Fruit fly (Drosophila melanogaster) whole organism, embryonic: Measurements from ENCODE around the gene BORCS6.

Source experiments
- Awh ChIP-seq: fragments of 200-800 bp; sonication (Bioruptor generic); IDR thresholded peaks from 2 replicates; pipeline ENCODE4, ENCODE4 v1.3.6; 2022; ENCODE audit warnings: missing biosample characterization, missing genetic modification characterization
- Bteb2 ChIP-seq: fragments of 200-800 bp; sonication (Bioruptor generic); optimal IDR thresholded peaks from 2 replicates; lab custom pipeline; 2016; ENCODE audit warnings: missing biosample characterization, missing genetic modification characterization
- CG10366 ChIP-seq: fragments of 200-800 bp; sonication (Bioruptor generic); IDR thresholded peaks from 2 replicates; pipeline ENCODE4 v1.3.6; 2022; ENCODE audit warnings: missing biosample characterization, missing genetic modification characterization
- CG12104 ChIP-seq: fragments of 200-800 bp; sonication (Bioruptor generic); optimal IDR thresholded peaks from 3 replicates; lab custom pipeline; 2016; ENCODE audit warnings: missing biosample characterization, missing genetic modification characterization
- CG12236 ChIP-seq: fragments of 200-800 bp; sonication (Bioruptor generic); optimal IDR thresholded peaks from 2 replicates; lab custom pipeline; 2016; ENCODE audit warnings: missing biosample characterization, missing genetic modification characterization
- CG1603 ChIP-seq: fragments of 200-800 bp; sonication (Bioruptor generic); optimal IDR thresholded peaks from 2 replicates; lab custom pipeline; 2019; ENCODE audit warnings: missing biosample characterization, mild to moderate bottlenecking, missing genetic modification characterization, moderate library complexity
- CG18619 ChIP-seq: fragments of 200-800 bp; sonication (Bioruptor generic); optimal IDR thresholded peaks from 3 replicates; lab custom pipeline; 2017; ENCODE audit warnings: missing biosample characterization, mild to moderate bottlenecking, missing genetic modification characterization
- CG2889 ChIP-seq: fragments of 200-800 bp; sonication (Bioruptor generic); IDR thresholded peaks from 3 replicates; pipeline ENCODE4 v1.3.6; 2022; ENCODE audit warnings: missing biosample characterization, missing genetic modification characterization
- CG31365 ChIP-seq: fragments of 200-800 bp; sonication (Bioruptor generic); optimal IDR thresholded peaks from 2 replicates; lab custom pipeline; 2018; ENCODE audit warnings: missing biosample characterization, mild to moderate bottlenecking, missing genetic modification characterization
- CG4424 ChIP-seq: fragments of 200-800 bp; sonication (Bioruptor generic); optimal IDR thresholded peaks from 3 replicates; lab custom pipeline; 2016; ENCODE audit warnings: missing biosample characterization, missing genetic modification characterization
- CG4730 ChIP-seq: fragments of 200-800 bp; sonication (Bioruptor generic); IDR thresholded peaks from 2 replicates; pipeline ENCODE4 v1.3.6; 2022; ENCODE audit warnings: missing biosample characterization, missing genetic modification characterization
- CG5245 ChIP-seq: fragments of 200-800 bp; sonication (Bioruptor generic); optimal IDR thresholded peaks from 3 replicates; lab custom pipeline; 2016; ENCODE audit warnings: missing biosample characterization, missing genetic modification characterization
- CG6254 ChIP-seq: fragments of 200-800 bp; sonication (Bioruptor generic); optimal IDR thresholded peaks from 3 replicates; lab custom pipeline; 2017; ENCODE audit warnings: mild to moderate bottlenecking, missing biosample characterization, missing genetic modification reagents, missing genetic modification characterization
- CG6765 ChIP-seq: fragments of 200-800 bp; sonication (Bioruptor generic); optimal IDR thresholded peaks from 3 replicates; lab custom pipeline; 2017; ENCODE audit warnings: missing biosample characterization, mild to moderate bottlenecking, missing genetic modification characterization
- CG7786 ChIP-seq: fragments of 200-800 bp; sonication (Bioruptor generic); optimal IDR thresholded peaks from 2 replicates; lab custom pipeline; 2016; ENCODE audit warnings: missing biosample characterization, missing genetic modification characterization
- CG8281 ChIP-seq: fragments of 200-800 bp; sonication (Bioruptor generic); optimal IDR thresholded peaks from 2 replicates; lab custom pipeline; 2018; ENCODE audit warnings: missing biosample characterization, mild to moderate bottlenecking, missing genetic modification characterization, moderate library complexity
- CG9437 ChIP-seq: fragments of 200-800 bp; sonication (Bioruptor generic); optimal IDR thresholded peaks from 2 replicates; lab custom pipeline; 2018; ENCODE audit warnings: missing biosample characterization, mild to moderate bottlenecking, missing genetic modification characterization
- CG9727 ChIP-seq: fragments of 200-800 bp; sonication (Bioruptor generic); optimal IDR thresholded peaks from 3 replicates; lab custom pipeline; 2017; ENCODE audit warnings: missing biosample characterization, mild to moderate bottlenecking, missing genetic modification characterization
- Elba2 ChIP-seq: fragments of 200-800 bp; sonication (Bioruptor generic); optimal IDR thresholded peaks from 3 replicates; lab custom pipeline; 2016; ENCODE audit warnings: missing biosample characterization, missing genetic modification characterization
- Ets65A ChIP-seq: fragments of 200-800 bp; sonication (Bioruptor generic); peaks from one replicate; lab custom pipeline; 2016; ENCODE audit warnings: missing biosample characterization, missing genetic modification characterization
- Fer1 ChIP-seq: fragments of 200-800 bp; sonication (Bioruptor generic); optimal IDR thresholded peaks from 2 replicates; lab custom pipeline; 2017; ENCODE audit warnings: missing biosample characterization, mild to moderate bottlenecking, missing genetic modification characterization
- Gug ChIP-seq: fragments of 200-800 bp; sonication (Bioruptor generic); IDR thresholded peaks from 4 replicates; pipeline ENCODE4 v1.3.6; 2022; ENCODE audit warnings: missing biosample characterization, missing genetic modification characterization
- H2.0 ChIP-seq: fragments of 200-800 bp; sonication (Bioruptor generic); IDR thresholded peaks from 2 replicates; pipeline ENCODE4 v1.3.6; 2022; ENCODE audit warnings: missing biosample characterization, missing genetic modification characterization
- Hmx ChIP-seq: fragments of 200-800 bp; sonication (Bioruptor generic); optimal IDR thresholded peaks from 2 replicates; lab custom pipeline; 2016; ENCODE audit warnings: missing biosample characterization, missing genetic modification characterization
- Lhr ChIP-seq: fragments of 200-800 bp; sonication (Bioruptor generic); optimal IDR thresholded peaks from 3 replicates; lab custom pipeline; 2017; ENCODE audit warnings: mild to moderate bottlenecking, missing biosample characterization, missing genetic modification reagents, missing genetic modification characterization
- Xrp1 ChIP-seq: fragments of 200-800 bp; sonication (Bioruptor generic); IDR thresholded peaks from 2 replicates; pipeline ENCODE4 v1.3.6; 2022; ENCODE audit warnings: missing biosample characterization, missing genetic modification characterization
- YL-1 ChIP-seq: fragments of 200-800 bp; sonication (Bioruptor generic); optimal IDR thresholded peaks from 3 replicates; lab custom pipeline; 2017; ENCODE audit warnings: missing biosample characterization, mild to moderate bottlenecking, missing genetic modification characterization
- cad ChIP-seq: fragments of >200 bp; optimal IDR thresholded peaks from 2 replicates; lab custom pipeline; 2017; ENCODE audit warnings: missing biosample characterization, missing genetic modification characterization
- chif ChIP-seq, 2 experiments: fragments of 200-800 bp; sonication (Bioruptor generic); optimal IDR thresholded peaks; 3 replicates each; lab custom pipeline; 2016; ENCODE audit warnings: missing biosample characterization in 2 of 2, missing genetic modification characterization in 2 of 2
- chm ChIP-seq: fragments of 200-800 bp; sonication (Bioruptor generic); IDR thresholded peaks from 2 replicates; pipeline ENCODE4 v1.3.6; 2022; ENCODE audit warnings: missing biosample characterization, missing genetic modification characterization
- cwo ChIP-seq: fragments of 200-800 bp; sonication (Bioruptor generic); optimal IDR thresholded peaks from 3 replicates; lab custom pipeline; 2017; ENCODE audit warnings: missing biosample characterization, missing genetic modification characterization, mild to moderate bottlenecking, moderate library complexity, missing genetic modification reagents
- gsb ChIP-seq: fragments of 200-800 bp; sonication (Bioruptor generic); IDR thresholded peaks from 2 replicates; pipeline ENCODE4 v1.3.6; 2022; ENCODE audit warnings: missing biosample characterization, missing genetic modification characterization
- h ChIP-seq: fragments of >200 bp; optimal IDR thresholded peaks from 2 replicates; lab custom pipeline; 2017
- hkb ChIP-seq, 2 experiments: fragments of 200-800 bp in 1 of 2; fragments of >200 bp in 1 of 2; sonication (Bioruptor generic) in 1 of 2; IDR thresholded peaks in 1 of 2; optimal IDR thresholded peaks in 1 of 2; 2 replicates each; pipeline versions ENCODE4 v1.3.6 to Lab custom; 2017 to 2022; ENCODE audit warnings: missing biosample characterization in 1 of 2, missing genetic modification characterization in 1 of 2
- ind ChIP-seq: fragments of 200-800 bp; sonication (Bioruptor generic); optimal IDR thresholded peaks from 3 replicates; lab custom pipeline; 2016; ENCODE audit warnings: missing biosample characterization, missing genetic modification characterization
- kah ChIP-seq: fragments of 200-800 bp; sonication (Bioruptor generic); optimal IDR thresholded peaks from 2 replicates; lab custom pipeline; 2018; ENCODE audit warnings: missing biosample characterization, mild to moderate bottlenecking, missing genetic modification characterization
- maf-S ChIP-seq: fragments of 200-800 bp; sonication (Bioruptor generic); optimal IDR thresholded peaks from 2 replicates; lab custom pipeline; 2016; ENCODE audit warnings: missing biosample characterization, missing genetic modification characterization
- org-1 ChIP-seq: fragments of 200-800 bp; sonication (Bioruptor generic); optimal IDR thresholded peaks from 2 replicates; lab custom pipeline; 2017; ENCODE audit warnings: missing biosample characterization, missing genetic modification characterization
- pfk ChIP-seq: fragments of 200-800 bp; sonication (Bioruptor generic); optimal IDR thresholded peaks from 2 replicates; lab custom pipeline; 2018; ENCODE audit warnings: missing biosample characterization, mild to moderate bottlenecking, missing genetic modification characterization, moderate library complexity
- phol ChIP-seq: fragments of 200-800 bp; sonication (Bioruptor generic); optimal IDR thresholded peaks from 3 replicates; lab custom pipeline; 2018; ENCODE audit warnings: missing biosample characterization, mild to moderate bottlenecking, missing genetic modification characterization, moderate library complexity
- prd ChIP-seq, 3 experiments: fragments of >200 bp in 2 of 3; fragments of 200-800 bp in 1 of 3; sonication (Bioruptor generic) in 1 of 3; optimal IDR thresholded peaks in 2 of 3; IDR thresholded peaks in 1 of 3; 2 replicates in 2 of 3; 3 replicates in 1 of 3; pipeline versions ENCODE4 v1.3.6 to Lab custom; 2017 to 2022; ENCODE audit warnings: missing biosample characterization in 1 of 3, missing genetic modification characterization in 1 of 3
- pros ChIP-seq: fragments of 200-800 bp; sonication (Bioruptor generic); optimal IDR thresholded peaks from 3 replicates; lab custom pipeline; 2019; ENCODE audit warnings: missing biosample characterization, mild to moderate bottlenecking, missing genetic modification characterization, moderate library complexity
- pum ChIP-seq: fragments of 200-800 bp; sonication (Bioruptor generic); optimal IDR thresholded peaks from 2 replicates; lab custom pipeline; 2016; ENCODE audit warnings: missing biosample characterization, missing genetic modification characterization
- pzg ChIP-seq: fragments of 200-800 bp; sonication (Bioruptor generic); optimal IDR thresholded peaks from 3 replicates; lab custom pipeline; 2018; ENCODE audit warnings: missing biosample characterization, mild to moderate bottlenecking, missing genetic modification characterization, moderate library complexity
- shn ChIP-seq: fragments of 200-800 bp; sonication (Bioruptor generic); optimal IDR thresholded peaks from 3 replicates; lab custom pipeline; 2016; ENCODE audit warnings: missing biosample characterization, missing genetic modification characterization
- tll ChIP-seq, 2 experiments: fragments of 200-800 bp in 1 of 2; fragments of >200 bp in 1 of 2; sonication (Bioruptor generic) in 1 of 2; optimal IDR thresholded peaks; 2 replicates each; lab custom pipeline; 2017 to 2019; ENCODE audit warnings: missing biosample characterization in 2 of 2, missing genetic modification characterization in 2 of 2, mild to moderate bottlenecking in 1 of 2, moderate library complexity in 1 of 2
- ttk ChIP-seq: fragments of 200-800 bp; sonication (Bioruptor generic); IDR thresholded peaks from 2 replicates; pipeline ENCODE4 v2.1.2; 2022; ENCODE audit warnings: missing biosample characterization, missing genetic modification characterization
- tx ChIP-seq: fragments of 200-800 bp; sonication (Bioruptor generic); optimal IDR thresholded peaks from 2 replicates; lab custom pipeline; 2016; ENCODE audit warnings: missing biosample characterization, missing genetic modification characterization
- zf30C ChIP-seq: fragments of 200-800 bp; sonication (Bioruptor generic); optimal IDR thresholded peaks from 3 replicates; lab custom pipeline; 2018; ENCODE audit warnings: missing biosample characterization, mild to moderate bottlenecking, missing genetic modification characterization

Gene BORCS6

DNA sequence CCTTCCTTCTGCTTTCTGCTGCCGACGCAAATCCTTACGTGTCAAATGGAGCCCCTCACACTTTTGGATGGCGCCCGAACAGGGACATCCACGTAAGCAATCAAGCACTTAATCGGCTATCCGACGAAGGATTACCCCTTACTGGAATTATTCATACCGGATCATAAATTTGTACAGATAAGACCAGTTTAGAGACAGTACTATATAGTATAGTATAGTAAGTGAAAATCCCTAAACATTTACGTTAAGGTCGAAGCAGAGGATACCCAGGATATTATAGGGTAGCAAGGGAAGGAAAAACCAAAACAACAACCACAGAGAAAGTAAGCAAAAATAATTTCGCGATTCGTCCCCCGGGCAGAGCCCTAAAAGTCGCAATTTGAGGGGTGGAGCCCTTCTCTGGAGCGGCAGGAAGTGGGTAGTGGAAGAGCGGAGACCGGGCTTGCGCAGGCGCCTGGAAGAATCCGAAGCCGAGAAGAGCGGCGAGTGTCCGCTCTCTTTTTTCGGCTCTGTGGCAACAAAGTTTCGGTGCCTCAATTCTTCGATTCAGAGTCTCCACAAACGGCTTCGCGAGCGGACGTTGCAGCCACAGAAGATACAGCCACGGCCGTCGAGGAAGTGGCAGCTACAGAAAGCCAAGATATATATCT is 5.0 kb downstream of the BORCS6 start (continued):
- TF ChIP-seq phol (peak; percentile 33), ind (GFP tag; lab: Kevin White, UChicago) (peak; percentile 66), prd (optimal IDR thresholded peaks at IDR 0.05; lab: Kevin White, UChicago) (no peak), prd (GFP tag; IDR thresholded peaks at IDR 0.05; lab: Robert Waterston, UW) (peak; percentile 74), cwo (GFP tag; lab: Kevin White, UChicago) (peak; percentile 76), shn (GFP tag; lab: Kevin White, UChicago) (peak; percentile 47), maf-S (GFP tag; lab: Kevin White, UChicago) (peak; percentile 19), CG31365 (tag; lab: Kevin White, UChicago) (peak; percentile 28), Hmx (GFP tag; lab: Kevin White, UChicago) (peak; percentile 28), ttk (GFP tag; lab: Robert Waterston, UW) (peak; percentile 49; the same call in 1 of the 2 replicates), pfk (GFP tag; lab: Kevin White, UChicago) (no peak), CG2889 (GFP tag; lab: Robert Waterston, UW) (peak; percentile 48; the same call in 1 of the 3 replicates), CG9727 (GFP tag; lab: Kevin White, UChicago) (peak; percentile 68), CG6254 (peak; percentile 5), CG5245 (GFP tag; lab: Kevin White, UChicago) (no peak), gsb (no peak; the same call in 1 of the 2 replicates), Awh (GFP tag; lab: Robert Waterston, UW) (0 out of 2 replicates have a peak, but pooled peaks have one; percentile 13), tx (GFP tag; lab: Kevin White, UChicago) (peak; percentile 33), pum (peak; percentile 39), kah (GFP tag; lab: Kevin White, UChicago) (no peak), CG10366 (GFP tag; lab: Robert Waterston, UW) (no peak), Ets65A (GFP tag; lab: Kevin White, UChicago) (peak; percentile 95), CG12104 (GFP tag; lab: Kevin White, UChicago) (peak; percentile 29), chif (GFP tag; optimal IDR thresholded peaks at IDR 0.05; lab: Kevin White, UChicago) (peak; percentile 30 to 70), Bteb2 (GFP tag; lab: Kevin White, UChicago) (peak; percentile 58), Elba2 (GFP tag; lab: Kevin White, UChicago) (no peak), CG1603 (tag; lab: Kevin White, UChicago) (peak; percentile 59), CG4730 (GFP tag; lab: Robert Waterston, UW) (peak; percentile 58), CG12236 (GFP tag; lab: Kevin White, UChicago) (no peak), CG18619 (GFP tag; lab: Kevin White, UChicago) (peak; percentile 44), CG8281 (tag; lab: Kevin White, UChicago) (peak; percentile 14), Xrp1 (GFP tag; lab: Robert Waterston, UW) (peak; percentile 65), pros (no peak), CG4424 (GFP tag; lab: Kevin White, UChicago) (peak; percentile 21), YL-1 (GFP tag; lab: Kevin White, UChicago) (no peak), tll (GFP tag; optimal IDR thresholded peaks at IDR 0.05; lab: Kevin White, UChicago) (no peak), zf30C (GFP tag; lab: Kevin White, UChicago) (no peak), Lhr (no peak), cad (GFP tag; lab: Kevin White, UChicago) (no peak), CG9437 (GFP tag; lab: Kevin White, UChicago) (peak; percentile 43), pzg (GFP tag; lab: Kevin White, UChicago) (no peak), CG6765 (GFP tag; lab: Kevin White, UChicago) (peak; percentile 29), org-1 (peak; percentile 66), hkb (optimal IDR thresholded peaks at IDR 0.05; lab: Kevin White, UChicago) (no peak), hkb (GFP tag; IDR thresholded peaks at IDR 0.05; lab: Robert Waterston, UW) (peak; percentile 68), Gug (GFP tag; lab: Robert Waterston, UW) (peak; percentile 56; the same call in 1 of the 4 replicates), Fer1 (GFP tag; lab: Kevin White, UChicago) (peak; percentile 84), CG7786 (peak; percentile 70), h (lab: Kevin White, UChicago) (no peak), H2.0 (GFP tag; lab: Robert Waterston, UW) (peak; percentile 51), chm (GFP tag; lab: Robert Waterston, UW) (no peak)
